Worm (Caenorhabditis elegans): Measurements from ENCODE around the gene try-9.

DNA sequence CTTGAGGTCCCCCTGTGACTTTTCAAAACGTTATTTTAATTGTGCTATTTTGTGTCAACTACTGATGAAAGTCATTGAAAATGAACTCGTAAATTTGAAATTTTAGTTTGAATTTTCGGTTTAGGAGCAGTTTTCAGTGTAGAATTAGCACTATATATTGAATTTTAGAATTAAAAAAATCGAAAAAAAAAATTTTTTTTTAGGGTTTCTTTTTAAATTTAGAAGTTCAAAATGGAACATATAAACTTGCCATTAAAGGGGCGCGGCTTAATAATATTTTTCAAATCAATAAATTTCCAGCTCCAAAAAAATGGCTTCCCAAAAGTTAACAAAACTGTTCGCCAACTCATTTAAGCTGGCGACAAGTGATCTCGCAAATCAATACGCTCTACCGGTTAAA lies 17.1 kb upstream of the try-9 start, which contains the start of gene H20J04.9:
- TF ChIP-seq nhr-120 (GFP tag; IDR thresholded peaks at IDR 0.05) (no peak), gei-17 (GFP tag; optimal IDR thresholded peaks at IDR 0.05) (no peak), efl-1 (GFP tag; optimal IDR thresholded peaks at IDR 0.05) (no peak), somi-1 (GFP tag; optimal IDR thresholded peaks at IDR 0.05) (no peak), ama-1 (optimal IDR thresholded peaks at IDR 0.05) (no peak), ama-1 (GFP tag; optimal IDR thresholded peaks at IDR 0.05) (no peak), ccch-3 (GFP tag; optimal IDR thresholded peaks at IDR 0.05) (no peak), unc-62 (GFP tag; optimal IDR thresholded peaks at IDR 0.05) (no peak), pha-4 (tag; optimal IDR thresholded peaks at IDR 0.05) (no peak), dpl-1 (GFP tag; optimal IDR thresholded peaks at IDR 0.05) (no peak)

Data from whole organism, young adult.